ENCODE assay signal across 6 fruit fly cellular contexts in genomic region chr3L:4103258-4104247, dm6.
A peak's percentile ranks its signal among the peaks of the same experiment; 100 is the strongest.
TF ChIP-seq lines count a peak whose summit lies in the region.

Gene Fit1 (plus strand): TSS chr3L:4103564.

- TF ChIP-seq CTCF in whole organism, embryonic (GFP tag; optimal IDR thresholded peaks at IDR 0.05; lab: Kevin White, UChicago): no peak

TF ChIP-seq in Kc167, 6 proteins besides CTCF, POLR2A, EP300 and RAD21:
- TF ChIP-seq psq (optimal IDR thresholded peaks at IDR 0.05; lab: Kevin White, UChicago) (peak; percentile 94), Sin3A (optimal IDR thresholded peaks at IDR 0.05; lab: Kevin White, UChicago) (no peak)

TF ChIP-seq in whole organism, adult, 20 proteins besides CTCF, POLR2A, EP300 and RAD21 (continues in another document):
- TF ChIP-seq tj (GFP tag; optimal IDR thresholded peaks at IDR 0.05; lab: Kevin White, UChicago): peak; percentile 43
- TF ChIP-seq Crg-1 (GFP tag; optimal IDR thresholded peaks at IDR 0.05; lab: Kevin White, UChicago): peak; percentile 47
- peak; percentile 51 for TF ChIP-seq ovo (GFP tag; optimal IDR thresholded peaks at IDR 0.05; lab: Kevin White, UChicago)
- TF ChIP-seq bab1 (GFP tag; optimal IDR thresholded peaks at IDR 0.05; lab: Kevin White, UChicago): no peak
- peak; percentile 85 for TF ChIP-seq CG12768 (GFP tag; optimal IDR thresholded peaks at IDR 0.05; lab: Kevin White, UChicago)
- TF ChIP-seq CG7045 (GFP tag; optimal IDR thresholded peaks at IDR 0.05; lab: Kevin White, UChicago): peak; percentile 21
- TF ChIP-seq CG1620 (GFP tag; optimal IDR thresholded peaks at IDR 0.05; lab: Kevin White, UChicago): no peak
- TF ChIP-seq CG33017 (tag; optimal IDR thresholded peaks at IDR 0.05; lab: Kevin White, UChicago): no peak
- TF ChIP-seq Hr96 (GFP tag; optimal IDR thresholded peaks at IDR 0.05; lab: Kevin White, UChicago): peak; percentile 22
- peak; percentile 95 for TF ChIP-seq cic (GFP tag; optimal IDR thresholded peaks at IDR 0.05; lab: Kevin White, UChicago)
- peak; percentile 76 for TF ChIP-seq Mnt (GFP tag; optimal IDR thresholded peaks at IDR 0.05; lab: Kevin White, UChicago)
- no peak for TF ChIP-seq cnc (optimal IDR thresholded peaks at IDR 0.05; lab: Kevin White, UChicago)
- TF ChIP-seq CG5204 (GFP tag; optimal IDR thresholded peaks at IDR 0.05; lab: Kevin White, UChicago): no peak
- TF ChIP-seq Clk (GFP tag; optimal IDR thresholded peaks at IDR 0.05; lab: Kevin White, UChicago): no peak
- peak; percentile 37 for TF ChIP-seq pad (GFP tag; optimal IDR thresholded peaks at IDR 0.05; lab: Kevin White, UChicago)
- TF ChIP-seq kay (GFP tag; lab: Kevin White, UChicago; ENCODE audit: borderline replicate concordance): peak; percentile 69
- no peak for TF ChIP-seq CG14711 (tag; optimal IDR thresholded peaks at IDR 0.05; lab: Kevin White, UChicago)
- TF ChIP-seq CG7101 (tag; optimal IDR thresholded peaks at IDR 0.05; lab: Kevin White, UChicago): no peak

TF ChIP-seq in whole organism, embryonic, 481 proteins besides CTCF, POLR2A, EP300 and RAD21 (continues in another document):
- peak; percentile 62 for TF ChIP-seq mirr (GFP tag; optimal IDR thresholded peaks at IDR 0.05; lab: Kevin White, UChicago)
- TF ChIP-seq CG8478 (optimal IDR thresholded peaks at IDR 0.05; lab: Kevin White, UChicago): no peak
- no peak for TF ChIP-seq ham (GFP tag; IDR thresholded peaks at IDR 0.05; lab: Robert Waterston, UW)
- TF ChIP-seq CG2875 (GFP tag; optimal IDR thresholded peaks at IDR 0.05; lab: Kevin White, UChicago): no peak
- TF ChIP-seq CG9817 (tag; optimal IDR thresholded peaks at IDR 0.05; lab: Kevin White, UChicago): no peak
- TF ChIP-seq CG6272 (GFP tag; IDR thresholded peaks at IDR 0.05; lab: Robert Waterston, UW): no peak
- no peak for TF ChIP-seq Ets65A (GFP tag; lab: Kevin White, UChicago)
- no peak for TF ChIP-seq gsb-n (tag; optimal IDR thresholded peaks at IDR 0.05; lab: Kevin White, UChicago)
- no peak for TF ChIP-seq CG14965 (GFP tag; optimal IDR thresholded peaks at IDR 0.05; lab: Kevin White, UChicago; ENCODE audit: borderline replicate concordance)
- TF ChIP-seq wor (GFP tag; IDR thresholded peaks at IDR 0.05; lab: Robert Waterston, UW): no peak
- no peak for TF ChIP-seq CG3838 (GFP tag; optimal IDR thresholded peaks at IDR 0.05; lab: Kevin White, UChicago)
- no peak for TF ChIP-seq dmrt99B (tag; optimal IDR thresholded peaks at IDR 0.05; lab: Kevin White, UChicago)
- TF ChIP-seq cato (GFP tag; optimal IDR thresholded peaks at IDR 0.05; lab: Kevin White, UChicago; ENCODE audit: borderline replicate concordance): no peak
- no peak for TF ChIP-seq D19A (tag; optimal IDR thresholded peaks at IDR 0.05; lab: Kevin White, UChicago)
- TF ChIP-seq Neu2 (GFP tag; optimal IDR thresholded peaks at IDR 0.05; lab: Kevin White, UChicago; ENCODE audit: borderline replicate concordance): no peak
- TF ChIP-seq dm (GFP tag; optimal IDR thresholded peaks at IDR 0.05; lab: Kevin White, UChicago): no peak
- TF ChIP-seq CG7786 (GFP tag; optimal IDR thresholded peaks at IDR 0.05; lab: Kevin White, UChicago): no peak
- TF ChIP-seq Mad (GFP tag; optimal IDR thresholded peaks at IDR 0.05; lab: Kevin White, UChicago): no peak
- TF ChIP-seq CG31224 (GFP tag; IDR thresholded peaks at IDR 0.05; lab: Robert Waterston, UW): no peak

TF ChIP-seq in whole organism, prepupa, 60 proteins besides CTCF, POLR2A, EP300 and RAD21:
- no peak for TF ChIP-seq Blimp-1 (GFP tag; optimal IDR thresholded peaks at IDR 0.05; lab: Kevin White, UChicago)
- TF ChIP-seq dsx (GFP tag; optimal IDR thresholded peaks at IDR 0.05; lab: Kevin White, UChicago; ENCODE audit: poor library complexity, severe bottlenecking): no peak
- TF ChIP-seq CG6163 (GFP tag; IDR thresholded peaks at IDR 0.05; lab: Robert Waterston, UW): 0 out of 3 replicates have a peak, but pooled peaks have one; percentile 32
- TF ChIP-seq Eip78C (GFP tag; lab: Kevin White, UChicago): peak; percentile 23
- peak; percentile 41 for TF ChIP-seq Sox14 (GFP tag; optimal IDR thresholded peaks at IDR 0.05; lab: Kevin White, UChicago)
- TF ChIP-seq CG6854 (GFP tag; optimal IDR thresholded peaks at IDR 0.05; lab: Kevin White, UChicago): no peak
- TF ChIP-seq ss (GFP tag; optimal IDR thresholded peaks at IDR 0.05; lab: Kevin White, UChicago): peak; percentile 20 to 28
- TF ChIP-seq eg (GFP tag; IDR thresholded peaks at IDR 0.05; lab: Robert Waterston, UW): 0 out of 3 replicates have a peak, but pooled peaks have one; percentile 22
- TF ChIP-seq svp (GFP tag; lab: Kevin White, UChicago): peak; percentile 83
- TF ChIP-seq CG1621 (tag; optimal IDR thresholded peaks at IDR 0.05; lab: Kevin White, UChicago): peak; percentile 14
- no peak for TF ChIP-seq Smox (GFP tag; optimal IDR thresholded peaks at IDR 0.05; lab: Kevin White, UChicago)
- peak; percentile 62 for TF ChIP-seq vri (GFP tag; optimal IDR thresholded peaks at IDR 0.05; lab: Kevin White, UChicago)
- TF ChIP-seq fkh (GFP tag; optimal IDR thresholded peaks at IDR 0.05; lab: Kevin White, UChicago): peak; percentile 43
TF ChIP-seq in whole organism, prepupa: peak in this region for 9.

TF ChIP-seq in whole organism, pupa, 21 proteins besides CTCF, POLR2A, EP300 and RAD21:
- TF ChIP-seq CG32121 (GFP tag; IDR thresholded peaks at IDR 0.05; lab: Robert Waterston, UW) (no peak), EcR (GFP tag; optimal IDR thresholded peaks at IDR 0.05; lab: Kevin White, UChicago) (peak; percentile 42), CG12605 (GFP tag; IDR thresholded peaks at IDR 0.05; lab: Robert Waterston, UW) (0 out of 2 replicates have a peak, but pooled peaks have one; percentile 34)
TF ChIP-seq in whole organism, pupa: peak in this region for 2.

TF ChIP-seq in whole organism, wandering third instar larva, 38 proteins besides CTCF, POLR2A, EP300 and RAD21:
- no peak for TF ChIP-seq dmrt93B (GFP tag; optimal IDR thresholded peaks at IDR 0.05; lab: Kevin White, UChicago)
- TF ChIP-seq fru (GFP tag; optimal IDR thresholded peaks at IDR 0.05; lab: Kevin White, UChicago): no peak
- TF ChIP-seq ey (GFP tag; optimal IDR thresholded peaks at IDR 0.05; lab: Kevin White, UChicago): no peak
- TF ChIP-seq Hnf4 (GFP tag; optimal IDR thresholded peaks at IDR 0.05; lab: Kevin White, UChicago): no peak
- TF ChIP-seq br (GFP tag; optimal IDR thresholded peaks at IDR 0.05; lab: Kevin White, UChicago): peak; percentile 23
- TF ChIP-seq Dfd (GFP tag; optimal IDR thresholded peaks at IDR 0.05; lab: Kevin White, UChicago): no peak
- TF ChIP-seq Rel (GFP tag; optimal IDR thresholded peaks at IDR 0.05; lab: Kevin White, UChicago): no peak
- peak; percentile 55 for TF ChIP-seq Rel (tag; optimal IDR thresholded peaks at IDR 0.05; lab: Kevin White, UChicago)
- TF ChIP-seq CrebA (GFP tag; optimal IDR thresholded peaks at IDR 0.05; lab: Kevin White, UChicago; ENCODE audit: borderline replicate concordance): no peak
- TF ChIP-seq CG9705 (GFP tag; optimal IDR thresholded peaks at IDR 0.05; lab: Kevin White, UChicago): no peak
- TF ChIP-seq h (GFP tag; optimal IDR thresholded peaks at IDR 0.05; lab: Kevin White, UChicago): no peak
- no peak for TF ChIP-seq sv (GFP tag; optimal IDR thresholded peaks at IDR 0.05; lab: Kevin White, UChicago)
- TF ChIP-seq Mio (GFP tag; optimal IDR thresholded peaks at IDR 0.05; lab: Kevin White, UChicago): no peak
- TF ChIP-seq Dif (GFP tag; optimal IDR thresholded peaks at IDR 0.05; lab: Kevin White, UChicago; ENCODE audit: partially characterized antibody): no peak
- no peak for TF ChIP-seq rgr (GFP tag; optimal IDR thresholded peaks at IDR 0.05; lab: Kevin White, UChicago)
- TF ChIP-seq usp (GFP tag; optimal IDR thresholded peaks at IDR 0.05; lab: Kevin White, UChicago): no peak
- TF ChIP-seq GATAd (GFP tag; optimal IDR thresholded peaks at IDR 0.05; lab: Kevin White, UChicago): no peak
- no peak for TF ChIP-seq OdsH (GFP tag; optimal IDR thresholded peaks at IDR 0.05; lab: Kevin White, UChicago)
- TF ChIP-seq Jra (GFP tag; optimal IDR thresholded peaks at IDR 0.05; lab: Kevin White, UChicago): no peak
- TF ChIP-seq foxo (GFP tag; optimal IDR thresholded peaks at IDR 0.05; lab: Kevin White, UChicago): no peak
- TF ChIP-seq dl (GFP tag; optimal IDR thresholded peaks at IDR 0.05; lab: Kevin White, UChicago; ENCODE audit: insufficient read depth in 1 of 2, partially characterized antibody in 2 of 2): no peak
- TF ChIP-seq Myc (optimal IDR thresholded peaks at IDR 0.05; lab: Kevin White, UChicago): no peak
- TF ChIP-seq psq (GFP tag; optimal IDR thresholded peaks at IDR 0.05; lab: Kevin White, UChicago): no peak
- TF ChIP-seq jim (GFP tag; optimal IDR thresholded peaks at IDR 0.05; lab: Kevin White, UChicago): no peak
- peak; percentile 12 for TF ChIP-seq Sp1 (GFP tag; optimal IDR thresholded peaks at IDR 0.05; lab: Kevin White, UChicago)
- TF ChIP-seq pan (optimal IDR thresholded peaks at IDR 0.05; lab: Kevin White, UChicago): no peak
- TF ChIP-seq Abd-B (GFP tag; optimal IDR thresholded peaks at IDR 0.05; lab: Kevin White, UChicago): no peak
